Worm (Caenorhabditis elegans) whole organism, young adult: ENCODE measurements around the gene C28H8.2.

Source experiments
- B0019.2 ChIP-seq: fragments of 200-800 bp; sonication (Bioruptor generic); conservative IDR thresholded peaks from 2 replicates; pipeline ENCODE4 v1.3.6; 2022; ENCODE audit warnings: missing genetic modification reagents, missing genetic modification characterization, missing compliant biosample characterization
- B0336.3 ChIP-seq: fragments of 200-800 bp; sonication (Bioruptor generic); IDR thresholded peaks from 2 replicates; pipeline ENCODE4 v1.3.6; 2022; ENCODE audit warnings: missing genetic modification characterization, missing compliant biosample characterization
- C17E4.6 ChIP-seq: fragments of 200-800 bp; sonication (Bioruptor generic); IDR thresholded peaks from 2 replicates; pipeline ENCODE4 v1.3.6; 2022; ENCODE audit warnings: missing genetic modification reagents, missing genetic modification characterization, missing compliant biosample characterization
- K11D2.4 ChIP-seq: fragments of 200-800 bp; sonication (Bioruptor generic); IDR thresholded peaks from 2 replicates; pipeline ENCODE4 v1.3.6; 2022; ENCODE audit warnings: missing genetic modification reagents, missing genetic modification characterization, missing compliant biosample characterization
- K12H6.12 ChIP-seq: fragments of 200-800 bp; sonication (Bioruptor generic); optimal IDR thresholded peaks from 2 replicates; lab custom pipeline; 2018; ENCODE audit warnings: mild to moderate bottlenecking, missing genetic modification characterization, missing compliant biosample characterization
- Y56A3A.18 ChIP-seq: fragments of 200-800 bp; sonication (Bioruptor generic); IDR thresholded peaks from 2 replicates; pipeline ENCODE4 v1.3.6; 2022; ENCODE audit warnings: missing genetic modification reagents, missing genetic modification characterization, missing compliant biosample characterization
- Y79H2A.3 ChIP-seq: fragments of 200-800 bp; sonication (Bioruptor generic); conservative IDR thresholded peaks from 2 replicates; pipeline ENCODE4 v1.3.6; 2022; ENCODE audit warnings: missing genetic modification reagents, missing genetic modification characterization, missing compliant biosample characterization
- ama-1 ChIP-seq, 3 experiments: fragments of 150-350 bp in 1 of 3; sonication (generic microtip) in 2 of 3; optimal IDR thresholded peaks; 2 replicates each; lab custom pipeline; 2014 to 2018; ENCODE audit warnings: missing biosample characterization in 2 of 3, missing genetic modification characterization in 2 of 3, missing genetic modification reagents in 2 of 3
- aptf-3 ChIP-seq: fragments of 200-800 bp; sonication (Bioruptor generic); IDR thresholded peaks from 2 replicates; pipeline ENCODE4 v1.3.6; 2022; ENCODE audit warnings: missing genetic modification characterization, missing compliant biosample characterization
- attf-3 ChIP-seq: fragments of 200-800 bp; sonication (Bioruptor generic); conservative IDR thresholded peaks from 2 replicates; pipeline ENCODE4 v1.3.6; 2022; ENCODE audit warnings: missing genetic modification reagents, missing genetic modification characterization, missing compliant biosample characterization
- ccch-3 ChIP-seq: fragments of 200-800 bp; sonication (Bioruptor generic); optimal IDR thresholded peaks from 2 replicates; lab custom pipeline; 2018; ENCODE audit warnings: mild to moderate bottlenecking, missing genetic modification characterization, missing compliant biosample characterization
- cebp-1 ChIP-seq, 2 experiments: fragments of 200-800 bp in 1 of 2; sonication (Bioruptor generic) in 1 of 2; sonication (generic microtip) in 1 of 2; IDR thresholded peaks in 1 of 2; optimal IDR thresholded peaks in 1 of 2; 2 replicates each; pipeline versions ENCODE4 v1.3.6 to Lab custom; 2017 to 2022; ENCODE audit warnings: missing compliant biosample characterization in 2 of 2, missing genetic modification characterization in 2 of 2, mild to moderate bottlenecking in 1 of 2, missing genetic modification reagents in 1 of 2, moderate library complexity in 1 of 2
- ceh-27 ChIP-seq: fragments of 200-800 bp; sonication (Bioruptor generic); optimal IDR thresholded peaks from 2 replicates; lab custom pipeline; 2018; ENCODE audit warnings: mild to moderate bottlenecking, missing genetic modification characterization, moderate library complexity, missing compliant biosample characterization
- chd-7 ChIP-seq: sonication (generic microtip); optimal IDR thresholded peaks from 2 replicates; lab custom pipeline; 2016; ENCODE audit warnings: mild to moderate bottlenecking, missing genetic modification characterization, moderate library complexity, missing compliant biosample characterization
- ekl-4 ChIP-seq: fragments of 200-800 bp; sonication (Bioruptor generic); IDR thresholded peaks from 2 replicates; pipeline ENCODE4 v1.3.6; 2022; ENCODE audit warnings: missing genetic modification reagents, missing genetic modification characterization, missing compliant biosample characterization
- him-1 ChIP-seq: sonication (generic microtip); optimal IDR thresholded peaks from 2 replicates; lab custom pipeline; 2016; ENCODE audit warnings: missing genotype, missing genetic modification reagents, missing genetic modification characterization, missing compliant biosample characterization
- hlh-12 ChIP-seq: sonication (generic microtip); optimal IDR thresholded peaks from 2 replicates; lab custom pipeline; 2016; ENCODE audit warnings: missing genetic modification characterization, missing compliant biosample characterization
- hmg-1.2 ChIP-seq: fragments of 200-800 bp; sonication (Bioruptor generic); IDR thresholded peaks from 2 replicates; pipeline ENCODE4 v1.3.6; 2022; ENCODE audit warnings: missing genetic modification reagents, missing genetic modification characterization, missing compliant biosample characterization
- lin-35 ChIP-seq, 3 experiments: fragments of 150-350 bp in 2 of 3; sonication (generic microtip) in 1 of 3; optimal IDR thresholded peaks; 2 replicates each; lab custom pipeline; 2014 to 2018; ENCODE audit warnings: missing biosample characterization in 3 of 3, missing genetic modification characterization in 3 of 3, missing genetic modification reagents in 3 of 3
- lsl-1 ChIP-seq: fragments of 200-800 bp; sonication (Bioruptor generic); optimal IDR thresholded peaks from 2 replicates; lab custom pipeline; 2018; ENCODE audit warnings: mild to moderate bottlenecking, missing genetic modification characterization, moderate library complexity, missing compliant biosample characterization
- mcd-1 ChIP-seq: fragments of 200-800 bp; sonication (Bioruptor generic); IDR thresholded peaks from 2 replicates; pipeline ENCODE4 v1.3.6; 2022; ENCODE audit warnings: missing genetic modification reagents, missing genetic modification characterization, missing compliant biosample characterization
- nfyb-1 ChIP-seq: fragments of 200-800 bp; sonication (Bioruptor generic); IDR thresholded peaks from 2 replicates; pipeline ENCODE4 v1.3.6; 2022; ENCODE audit warnings: missing genetic modification reagents, missing genetic modification characterization, missing compliant biosample characterization
- nhr-179 ChIP-seq: sonication (generic microtip); optimal IDR thresholded peaks from 2 replicates; lab custom pipeline; 2016; ENCODE audit warnings: mild to moderate bottlenecking, missing genetic modification characterization, missing compliant biosample characterization
- nhr-80 ChIP-seq: sonication (generic microtip); optimal IDR thresholded peaks from 2 replicates; lab custom pipeline; 2016; ENCODE audit warnings: missing genetic modification characterization, missing compliant biosample characterization
- nhr-90 ChIP-seq: sonication (generic microtip); optimal IDR thresholded peaks from 2 replicates; lab custom pipeline; 2016; ENCODE audit warnings: missing genotype, mild to moderate bottlenecking, missing genetic modification characterization, missing compliant biosample characterization
- pha-4 ChIP-seq: fragments of 150-350 bp; sonication (generic microtip); optimal IDR thresholded peaks from 2 replicates; lab custom pipeline; 2014; ENCODE audit warnings: missing biosample characterization, missing genetic modification reagents, missing genetic modification characterization
- repo-1 ChIP-seq: sonication (generic microtip); optimal IDR thresholded peaks from 2 replicates; lab custom pipeline; 2017; ENCODE audit warnings: mild to moderate bottlenecking, missing genetic modification characterization, missing compliant biosample characterization
- snpc-1.1 ChIP-seq: sonication (generic microtip); optimal IDR thresholded peaks from 2 replicates; lab custom pipeline; 2017; ENCODE audit warnings: missing genetic modification characterization, mild to moderate bottlenecking, missing compliant biosample characterization, antibody characterized with exemption, moderate library complexity, missing genotype, missing genetic modification reagents; ENCODE audit not compliant: insufficient read depth
- snpc-1.3 ChIP-seq: sonication (generic microtip); optimal IDR thresholded peaks from 2 replicates; lab custom pipeline; 2017; ENCODE audit warnings: missing genetic modification characterization, mild to moderate bottlenecking, missing compliant biosample characterization, antibody characterized with exemption, moderate library complexity, missing genotype, missing genetic modification reagents; ENCODE audit not compliant: insufficient read depth
- somi-1 ChIP-seq: fragments of 200-800 bp; sonication (Bioruptor generic); optimal IDR thresholded peaks from 2 replicates; lab custom pipeline; 2018; ENCODE audit warnings: mild to moderate bottlenecking, missing genetic modification characterization, missing compliant biosample characterization
- sptf-2 ChIP-seq: fragments of 200-800 bp; sonication (Bioruptor generic); optimal IDR thresholded peaks from 2 replicates; lab custom pipeline; 2018; ENCODE audit warnings: mild to moderate bottlenecking, missing genetic modification characterization, missing compliant biosample characterization
- unc-130 ChIP-seq: sonication (generic microtip); optimal IDR thresholded peaks from 2 replicates; lab custom pipeline; 2016; ENCODE audit warnings: missing genetic modification reagents, missing genetic modification characterization, missing compliant biosample characterization
- unc-62 ChIP-seq: fragments of 150-350 bp; optimal IDR thresholded peaks from 2 replicates; lab custom pipeline; 2014; ENCODE audit warnings: missing biosample characterization, missing genetic modification reagents, missing genetic modification characterization
- zfh-2 ChIP-seq: fragments of 200-800 bp; sonication (Bioruptor generic); conservative IDR thresholded peaks from 2 replicates; pipeline ENCODE4 v1.3.6; 2022; ENCODE audit warnings: missing genetic modification reagents, missing genetic modification characterization, missing compliant biosample characterization
- zim-3 ChIP-seq: sonication (generic microtip); optimal IDR thresholded peaks from 2 replicates; lab custom pipeline; 2017; ENCODE audit warnings: mild to moderate bottlenecking, missing genetic modification characterization, moderate library complexity, missing compliant biosample characterization
- ztf-28 ChIP-seq: fragments of 200-800 bp; sonication (Bioruptor generic); IDR thresholded peaks from 2 replicates; pipeline ENCODE4 v1.3.6; 2022; ENCODE audit warnings: missing genetic modification reagents, missing genetic modification characterization, missing compliant biosample characterization
- ztf-3 ChIP-seq: fragments of 200-800 bp; sonication (Bioruptor generic); optimal IDR thresholded peaks from 2 replicates; lab custom pipeline; 2018; ENCODE audit warnings: mild to moderate bottlenecking, missing genetic modification characterization, missing compliant biosample characterization
- ztf-6 ChIP-seq: fragments of 200-800 bp; sonication (Bioruptor generic); IDR thresholded peaks from 2 replicates; pipeline ENCODE4 v1.3.6; 2022; ENCODE audit warnings: missing genetic modification reagents, missing genetic modification characterization, missing compliant biosample characterization

The C28H8.2 gene

DNA sequence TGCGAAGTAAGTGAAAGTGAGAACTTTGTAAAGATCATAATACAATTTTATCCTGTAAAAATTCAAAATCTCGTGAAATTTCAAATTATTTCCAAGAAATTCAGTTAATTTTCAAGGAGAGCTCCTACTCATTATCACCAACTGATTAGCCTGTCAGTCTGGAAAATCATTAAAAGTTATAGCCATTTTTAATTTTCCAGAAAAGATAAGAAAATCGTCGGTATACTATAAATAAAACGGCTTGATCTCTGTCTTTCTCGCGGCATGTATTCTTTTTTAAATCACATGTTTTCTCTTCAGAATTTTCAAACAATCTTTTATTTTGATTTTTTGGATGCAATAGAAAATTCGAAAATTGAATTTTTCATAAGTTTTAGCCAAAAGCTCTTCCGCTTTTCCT lies 28.9 kb downstream of the C28H8.2 start:
- TF ChIP-seq ztf-28 (GFP tag; lab: Robert Waterston, UW), result no peak
- TF ChIP-seq B0019.2 (GFP tag; lab: Robert Waterston, UW), result no peak
- no peak for TF ChIP-seq ztf-6 (GFP tag; lab: Robert Waterston, UW)
- TF ChIP-seq snpc-1.1, result no peak
- TF ChIP-seq ceh-27, result no peak
- TF ChIP-seq attf-3, result no peak
- no peak for TF ChIP-seq sptf-2 (GFP tag; lab: Kevin White, UChicago)
- TF ChIP-seq ccch-3 (GFP tag; lab: Kevin White, UChicago), result no peak
- no peak for TF ChIP-seq ekl-4 (GFP tag; lab: Robert Waterston, UW)
- TF ChIP-seq nhr-179 (tag; lab: Kevin White, UChicago), result no peak

DNA sequence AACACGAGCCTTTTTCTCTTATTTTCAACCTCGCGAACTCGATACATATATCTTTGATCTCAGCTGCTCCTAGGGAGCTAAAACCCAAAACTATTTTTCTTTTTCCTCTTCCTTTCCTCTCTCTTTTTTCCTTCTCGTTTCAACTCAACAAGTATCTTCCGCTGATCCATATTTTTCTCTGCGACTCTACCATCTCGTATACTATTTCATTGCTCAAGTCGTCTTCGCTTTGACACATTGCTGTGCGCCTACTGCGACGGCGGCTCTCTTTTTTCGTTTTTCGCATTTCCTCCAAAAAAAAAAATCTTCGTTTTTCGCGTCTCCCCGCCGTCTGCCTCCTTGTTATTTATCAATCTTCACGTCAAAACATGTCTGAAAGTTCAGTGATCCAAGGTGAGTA lies 29.7 kb downstream of the C28H8.2 start:
- TF ChIP-seq snpc-1.3 (tag; lab: Kevin White, UChicago) (no peak), lin-35 (GFP tag; optimal IDR thresholded peaks at IDR 0.05; lab: Kevin White, UChicago) (peak in 1 of 3 experiments; percentile 8), chd-7 (tag; lab: Kevin White, UChicago) (no peak), K11D2.4 (GFP tag; lab: Robert Waterston, UW) (peak; percentile 44; the same call in 1 of the 2 replicates), ztf-3 (GFP tag; lab: Kevin White, UChicago) (peak; percentile 17), unc-62 (GFP tag; lab: Kevin White, UChicago) (no peak), pha-4 (tag; lab: Kevin White, UChicago) (no peak), ama-1 (optimal IDR thresholded peaks at IDR 0.05; lab: Kevin White, UChicago) (peak; percentile 60), ama-1 (GFP tag; optimal IDR thresholded peaks at IDR 0.05; lab: Kevin White, UChicago) (no peak), cebp-1 (GFP tag; IDR thresholded peaks at IDR 0.05; lab: Robert Waterston, UW) (no peak), cebp-1 (tag; optimal IDR thresholded peaks at IDR 0.05; lab: Kevin White, UChicago) (peak; percentile 14), nfyb-1 (GFP tag; lab: Robert Waterston, UW) (no peak; the same call in 1 of the 2 replicates), unc-130 (GFP tag; lab: Kevin White, UChicago) (no peak), hlh-12 (tag; lab: Kevin White, UChicago) (no peak), hmg-1.2 (GFP tag; lab: Robert Waterston, UW) (peak; percentile 77), nhr-90 (tag; lab: Kevin White, UChicago) (no peak), mcd-1 (GFP tag; lab: Robert Waterston, UW) (0 out of 2 replicates have a peak, but pooled peaks have one; percentile 9), him-1 (tag; lab: Kevin White, UChicago) (no peak), C17E4.6 (no peak), K12H6.12 (tag; lab: Kevin White, UChicago) (peak; percentile 48), B0336.3 (no peak), repo-1 (tag; lab: Kevin White, UChicago) (no peak), zfh-2 (GFP tag; lab: Robert Waterston, UW) (peak; percentile 65), somi-1 (GFP tag; lab: Kevin White, UChicago) (peak; percentile 27)

DNA sequence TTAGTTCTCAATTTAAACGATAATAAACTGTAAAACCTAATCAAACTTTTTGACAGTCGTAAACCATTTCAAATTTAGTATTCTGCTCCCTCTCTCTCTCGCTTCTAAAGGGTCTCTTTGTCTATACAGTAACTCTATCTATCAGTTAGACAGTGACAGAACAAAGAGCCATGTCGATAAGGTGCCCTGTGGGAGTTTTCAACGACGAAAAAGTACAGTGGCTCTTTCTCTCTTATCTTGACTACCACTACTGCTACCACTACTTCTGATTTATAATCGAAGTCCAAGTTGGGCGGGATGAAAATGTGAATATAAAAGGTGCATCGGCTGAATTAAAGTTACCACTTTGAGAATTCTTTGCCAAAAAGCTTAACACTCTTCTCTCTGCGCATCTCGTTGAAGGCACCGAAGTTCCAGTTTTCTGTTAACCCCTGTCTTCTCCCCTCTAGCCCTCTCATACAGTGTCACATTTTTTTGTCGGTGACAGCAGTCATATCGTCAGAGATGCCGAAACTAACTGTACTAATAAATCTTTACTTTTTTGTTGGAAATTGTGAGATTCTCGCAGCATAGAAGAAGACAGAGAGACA lies 30.7 kb downstream of the C28H8.2 start:
- TF ChIP-seq zim-3 (tag; lab: Kevin White, UChicago), result peak; percentile 15
- TF ChIP-seq C17E4.6, result no peak
- no peak for TF ChIP-seq Y79H2A.3 (GFP tag; lab: Robert Waterston, UW)
- TF ChIP-seq ama-1 (optimal IDR thresholded peaks at IDR 0.05; lab: Kevin White, UChicago), result peak; percentile 16
- TF ChIP-seq ama-1 (GFP tag; optimal IDR thresholded peaks at IDR 0.05; lab: Kevin White, UChicago), result no peak
- TF ChIP-seq lsl-1, result no peak
- TF ChIP-seq Y56A3A.18 (GFP tag; lab: Robert Waterston, UW), result 0 out of 2 replicates have a peak, but pooled peaks have one; percentile 23
- TF ChIP-seq aptf-3 (GFP tag; lab: Robert Waterston, UW), result 0 out of 2 replicates have a peak, but pooled peaks have one; percentile 15
- TF ChIP-seq nhr-80, result peak; percentile 12
